Worm (Caenorhabditis elegans) whole organism, midembryonic: Measurements from ENCODE around the gene C04A2.15.

Experiments
- T22C8.4 ChIP-seq: fragments of 200-800 bp; sonication (Bioruptor generic); IDR thresholded peaks from 2 replicates; pipeline ENCODE4 v1.3.6; 2022; ENCODE audit warnings: missing genetic modification characterization, missing compliant biosample characterization
- cog-1 ChIP-seq: sonication (generic microtip); optimal IDR thresholded peaks from 2 replicates; lab custom pipeline; 2016; ENCODE audit warnings: missing genetic modification characterization, missing compliant biosample characterization
- flt-1 ChIP-seq: fragments of 200-800 bp; sonication (Bioruptor generic); IDR thresholded peaks from 2 replicates; pipeline ENCODE4 v1.3.6; 2022; ENCODE audit warnings: missing genetic modification characterization, missing compliant biosample characterization
- klf-2 ChIP-seq: fragments of 200-800 bp; sonication (Bioruptor generic); conservative IDR thresholded peaks from 2 replicates; pipeline ENCODE4 v1.3.6; 2022; ENCODE audit warnings: missing genetic modification reagents, missing genetic modification characterization, missing compliant biosample characterization
- med-1 ChIP-seq: sonication (generic microtip); optimal IDR thresholded peaks from 2 replicates; lab custom pipeline; 2017; ENCODE audit warnings: missing genetic modification characterization, mild to moderate bottlenecking, missing compliant biosample characterization, antibody characterized with exemption, missing genetic modification reagents; ENCODE audit not compliant: insufficient read depth
- ref-1 ChIP-seq: fragments of 200-800 bp; sonication (Bioruptor generic); conservative IDR thresholded peaks from 2 replicates; pipeline ENCODE4 v1.3.6; 2022; ENCODE audit warnings: missing genetic modification reagents, missing genetic modification characterization, missing compliant biosample characterization
- tab-1 ChIP-seq: fragments of 200-800 bp; sonication (Bioruptor generic); IDR thresholded peaks from 2 replicates; pipeline ENCODE4 v1.3.6; 2022; ENCODE audit warnings: missing genetic modification characterization, missing compliant biosample characterization
- ztf-23 ChIP-seq: fragments of 200-800 bp; sonication (Bioruptor generic); IDR thresholded peaks from 2 replicates; pipeline ENCODE4 v1.3.6; 2022; ENCODE audit warnings: missing genetic modification reagents, missing genetic modification characterization, missing compliant biosample characterization
- ztf-29 ChIP-seq: fragments of 200-800 bp; sonication (Bioruptor generic); IDR thresholded peaks from 2 replicates; pipeline ENCODE4 v1.3.6; 2022; ENCODE audit warnings: missing genetic modification reagents, missing genetic modification characterization, missing compliant biosample characterization

- TF ChIP-seq ztf-23 (GFP tag; lab: Robert Waterston, UW) (no peak), klf-2 (GFP tag; lab: Robert Waterston, UW) (no peak), flt-1 (GFP tag; lab: Robert Waterston, UW) (no peak), ref-1 (GFP tag; lab: Robert Waterston, UW) (no peak), tab-1 (GFP tag; lab: Robert Waterston, UW) (no peak), med-1 (GFP tag; lab: Kevin White, UChicago) (no peak), T22C8.4 (GFP tag; lab: Robert Waterston, UW) (no peak), cog-1 (tag; lab: Kevin White, UChicago) (no peak), ztf-29 (GFP tag; lab: Robert Waterston, UW) (no peak)
Observed at ce11 chrII:6823912-6824311, 28.1 kb upstream of the C04A2.15 start.
